Worm (Caenorhabditis elegans): ENCODE data around the gene C16A3.6.

Gene C16A3.6

ce11 chrIII:6341878-6342453 lies 37.0 kb upstream of the C16A3.6 start, which contains the start of gene rpn-13:
Gene rpn-13, minus strand, starts transcription at chrIII:6341928.
- no peak for TF ChIP-seq R02D3.7 (tag; optimal IDR thresholded peaks at IDR 0.05)
- peak; percentile 58 for TF ChIP-seq crh-2 (tag; optimal IDR thresholded peaks at IDR 0.05)
- TF ChIP-seq ztf-4 (tag; optimal IDR thresholded peaks at IDR 0.05): no peak
- peak; percentile 55 for TF ChIP-seq lin-13 (GFP tag; optimal IDR thresholded peaks at IDR 0.05)
- TF ChIP-seq ZK546.5 (tag; optimal IDR thresholded peaks at IDR 0.05): no peak
- no peak for TF ChIP-seq ama-1 (optimal IDR thresholded peaks at IDR 0.05)
- peak; percentile 81 for TF ChIP-seq C34F6.9 (tag; optimal IDR thresholded peaks at IDR 0.05)
- no peak for TF ChIP-seq F13H6.1 (tag; optimal IDR thresholded peaks at IDR 0.05)
- no peak for TF ChIP-seq dmd-4 (tag; optimal IDR thresholded peaks at IDR 0.05)
- no peak for TF ChIP-seq alr-1 (tag; optimal IDR thresholded peaks at IDR 0.05)
- TF ChIP-seq blmp-1 (tag; optimal IDR thresholded peaks at IDR 0.05; ENCODE audit: insufficient read depth): no peak
- no peak for TF ChIP-seq sma-9 (GFP tag; optimal IDR thresholded peaks at IDR 0.05)
- TF ChIP-seq sma-9 (tag; optimal IDR thresholded peaks at IDR 0.05): no peak
- no peak for TF ChIP-seq zag-1 (tag; optimal IDR thresholded peaks at IDR 0.05)
- TF ChIP-seq sma-3 (GFP tag; optimal IDR thresholded peaks at IDR 0.05): no peak
- peak; percentile 36 for TF ChIP-seq fos-1 (tag; optimal IDR thresholded peaks at IDR 0.05)
- TF ChIP-seq nhr-12 (tag; optimal IDR thresholded peaks at IDR 0.05): no peak
- peak in 1 of 2 experiments; percentile 8 for TF ChIP-seq mdl-1 (tag; optimal IDR thresholded peaks at IDR 0.05)
- peak; percentile 38 for TF ChIP-seq nhr-25 (tag; optimal IDR thresholded peaks at IDR 0.05)
- TF ChIP-seq nhr-11 (tag; optimal IDR thresholded peaks at IDR 0.05): no peak
- TF ChIP-seq skn-1 (tag; optimal IDR thresholded peaks at IDR 0.05): peak; percentile 76
- TF ChIP-seq lin-39 (tag; optimal IDR thresholded peaks at IDR 0.05): no peak
- TF ChIP-seq unc-62 (GFP tag; optimal IDR thresholded peaks at IDR 0.05): no peak
- TF ChIP-seq ceh-16 (tag; optimal IDR thresholded peaks at IDR 0.05): no peak
- no peak for TF ChIP-seq aly-2 (tag; optimal IDR thresholded peaks at IDR 0.05)
- TF ChIP-seq lin-11 (tag; optimal IDR thresholded peaks at IDR 0.05): no peak
- peak; percentile 83 for TF ChIP-seq unc-55 (GFP tag; optimal IDR thresholded peaks at IDR 0.05)
- TF ChIP-seq gmeb-1 (tag; optimal IDR thresholded peaks at IDR 0.05): peak; percentile 48
- TF ChIP-seq ztf-1 (GFP tag; conservative IDR thresholded peaks at IDR 0.05): no peak
- peak; percentile 86 to 98 for TF ChIP-seq lsy-2 (tag; optimal IDR thresholded peaks at IDR 0.05)
- no peak for TF ChIP-seq sem-4 (tag; optimal IDR thresholded peaks at IDR 0.05)
- no peak for TF ChIP-seq ceh-82 (tag; optimal IDR thresholded peaks at IDR 0.05)
- TF ChIP-seq nhr-129 (tag; optimal IDR thresholded peaks at IDR 0.05): peak; percentile 79
- TF ChIP-seq nhr-23 (tag; optimal IDR thresholded peaks at IDR 0.05): no peak
- no peak for TF ChIP-seq elt-3 (tag; optimal IDR thresholded peaks at IDR 0.05)
- TF ChIP-seq Y55F3AM.14 (GFP tag; optimal IDR thresholded peaks at IDR 0.05): no peak
- TF ChIP-seq nhr-21 (tag; optimal IDR thresholded peaks at IDR 0.05): no peak
- TF ChIP-seq nhr-6 (tag; optimal IDR thresholded peaks at IDR 0.05): no peak

DNA sequence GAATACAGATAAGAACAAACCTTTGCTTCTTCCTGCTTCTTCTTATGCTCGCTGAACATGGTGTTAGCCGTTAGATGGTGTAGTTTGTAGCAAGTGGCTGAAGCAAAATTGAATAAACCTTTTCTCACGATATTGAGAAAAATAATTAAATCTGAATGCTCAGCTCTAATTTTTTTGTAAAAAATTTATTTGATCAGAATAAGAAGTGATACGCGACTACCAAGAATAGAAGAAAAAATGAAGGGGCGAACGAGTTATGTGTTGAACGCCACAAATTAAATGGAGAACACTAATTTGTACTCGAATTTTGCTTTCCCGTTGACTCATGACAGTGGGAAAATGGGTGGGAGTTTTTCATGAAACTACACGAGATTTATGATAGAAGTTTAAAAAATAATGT lies 35.8 kb upstream of the C16A3.6 start, which contains the start of gene C56G2.9:
Gene C56G2.9, minus strand, starts transcription at position 101 of the 400 bp plus-strand sequence.
- TF ChIP-seq snpc-4 (tag; optimal IDR thresholded peaks at IDR 0.05) (no peak), blmp-1 (tag; optimal IDR thresholded peaks at IDR 0.05; ENCODE audit: insufficient read depth) (no peak), ztf-1 (GFP tag; conservative IDR thresholded peaks at IDR 0.05) (no peak), mab-5 (tag; optimal IDR thresholded peaks at IDR 0.05) (no peak), sma-9 (GFP tag; optimal IDR thresholded peaks at IDR 0.05) (no peak), sma-9 (tag; optimal IDR thresholded peaks at IDR 0.05) (no peak), nhr-10 (tag; optimal IDR thresholded peaks at IDR 0.05) (no peak), egl-27 (tag; optimal IDR thresholded peaks at IDR 0.05) (no peak), nhr-25 (tag; optimal IDR thresholded peaks at IDR 0.05) (no peak), ZK546.5 (tag; optimal IDR thresholded peaks at IDR 0.05) (no peak), mdl-1 (tag; optimal IDR thresholded peaks at IDR 0.05) (no peak), unc-39 (tag; optimal IDR thresholded peaks at IDR 0.05) (no peak), lin-39 (tag; optimal IDR thresholded peaks at IDR 0.05) (no peak), ama-1 (optimal IDR thresholded peaks at IDR 0.05) (no peak), mbf-1 (tag; optimal IDR thresholded peaks at IDR 0.05) (no peak), unc-55 (GFP tag; optimal IDR thresholded peaks at IDR 0.05) (no peak), ztf-4 (tag; optimal IDR thresholded peaks at IDR 0.05) (no peak)
